Fruit fly (Drosophila melanogaster): Measurements from ENCODE around the gene CG3815.

- TF ChIP-seq psq (GFP tag; optimal IDR thresholded peaks at IDR 0.05) (no peak), brk (GFP tag; optimal IDR thresholded peaks at IDR 0.05) (no peak), CrebA (GFP tag; optimal IDR thresholded peaks at IDR 0.05; ENCODE audit: borderline replicate concordance) (no peak)
These were observed 15.2 kb downstream of the CG3815 start for dm6 chrX:6310408-6310807.
